Worm (Caenorhabditis elegans) whole organism, early embryonic: Measurements from ENCODE around the gene far-6.

Experiments used
- B0310.2 ChIP-seq: sonication (generic microtip); optimal IDR thresholded peaks from 2 replicates; lab custom pipeline; 2016; ENCODE audit warnings: mild to moderate bottlenecking, missing genetic modification characterization, missing compliant biosample characterization
- F13C5.2 ChIP-seq: sonication (generic microtip); optimal IDR thresholded peaks from 2 replicates; lab custom pipeline; 2017; ENCODE audit warnings: mild to moderate bottlenecking, missing genetic modification characterization, inconsistent platforms, missing compliant biosample characterization
- ama-1 ChIP-seq: fragments of 150-350 bp; optimal IDR thresholded peaks from 2 replicates; lab custom pipeline; 2014
- ceh-13 ChIP-seq: fragments of 200-800 bp; sonication (Bioruptor generic); optimal IDR thresholded peaks from 2 replicates; lab custom pipeline; 2018; ENCODE audit warnings: mild to moderate bottlenecking, missing genetic modification characterization, missing compliant biosample characterization
- ets-7 ChIP-seq: sonication (generic microtip); optimal IDR thresholded peaks from 2 replicates; lab custom pipeline; 2016; ENCODE audit warnings: missing genotype, missing genetic modification characterization, missing compliant biosample characterization
- flt-1 ChIP-seq: fragments of 200-800 bp; sonication (Bioruptor generic); IDR thresholded peaks from 2 replicates; pipeline ENCODE4 v1.3.6; 2022; ENCODE audit warnings: missing genetic modification characterization, missing compliant biosample characterization
- hmg-4 ChIP-seq: fragments of 200-800 bp; sonication (Bioruptor generic); optimal IDR thresholded peaks from 2 replicates; lab custom pipeline; 2018; ENCODE audit warnings: mild to moderate bottlenecking, missing genetic modification characterization, missing compliant biosample characterization
- pes-1 ChIP-seq: fragments of 200-800 bp; sonication (Bioruptor generic); IDR thresholded peaks from 2 replicates; pipeline ENCODE4 v1.3.6; 2022; ENCODE audit warnings: missing genetic modification reagents, missing genetic modification characterization, missing compliant biosample characterization
- scrt-1 ChIP-seq: fragments of 200-800 bp; sonication (Bioruptor generic); IDR thresholded peaks from 2 replicates; pipeline ENCODE4 v1.3.6; 2022; ENCODE audit warnings: missing genetic modification characterization, missing compliant biosample characterization
- sea-1 ChIP-seq: fragments of 200-800 bp; sonication (Bioruptor generic); conservative IDR thresholded peaks from 2 replicates; pipeline ENCODE4 v1.3.6; 2022; ENCODE audit warnings: missing genetic modification characterization, missing compliant biosample characterization
- tbx-11 ChIP-seq: fragments of 200-800 bp; sonication (Bioruptor generic); IDR thresholded peaks from 2 replicates; pipeline ENCODE4 v1.3.6; 2022; ENCODE audit warnings: missing genetic modification characterization, missing compliant biosample characterization
- tbx-37 ChIP-seq: fragments of 200-800 bp; sonication (Bioruptor generic); conservative IDR thresholded peaks from 2 replicates; pipeline ENCODE4 v1.3.6; 2022; ENCODE audit warnings: missing genetic modification reagents, missing genetic modification characterization, missing compliant biosample characterization
- tra-4 ChIP-seq: sonication (generic microtip); optimal IDR thresholded peaks from 2 replicates; lab custom pipeline; 2017; ENCODE audit warnings: missing genetic modification characterization, missing compliant biosample characterization

DNA sequence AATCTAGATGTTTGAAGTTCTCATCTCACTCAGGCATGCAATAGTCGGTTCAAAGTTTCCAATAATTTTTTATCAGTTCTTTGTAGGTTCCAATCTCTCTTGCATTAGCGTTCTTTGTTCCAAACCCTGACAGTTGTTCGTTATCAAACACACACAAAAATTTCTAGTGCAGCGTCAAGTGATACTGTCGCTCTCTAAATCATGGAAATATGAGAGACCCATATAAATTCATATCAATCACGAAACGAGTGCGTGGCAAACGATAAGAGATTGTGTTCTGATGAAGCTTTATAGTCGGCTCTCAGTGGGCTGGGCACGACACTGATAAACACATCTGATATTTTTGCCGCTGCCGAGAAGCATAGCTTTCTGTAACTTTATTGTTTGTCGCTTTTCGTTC is 14.0 kb upstream of the far-6 start:
- TF ChIP-seq scrt-1 (GFP tag; lab: Robert Waterston, UW) (no peak), tra-4 (tag; lab: Kevin White, UChicago) (no peak), ets-7 (tag; lab: Kevin White, UChicago) (no peak), sea-1 (GFP tag; lab: Robert Waterston, UW) (no peak), flt-1 (GFP tag; lab: Robert Waterston, UW) (no peak), tbx-37 (GFP tag; lab: Robert Waterston, UW) (no peak), ama-1 (lab: Kevin White, UChicago) (no peak), F13C5.2 (tag; lab: Kevin White, UChicago) (no peak), ceh-13 (GFP tag; lab: Kevin White, UChicago) (no peak), B0310.2 (tag; lab: Kevin White, UChicago) (no peak), hmg-4 (GFP tag; lab: Kevin White, UChicago) (no peak), tbx-11 (no peak), pes-1 (GFP tag; lab: Robert Waterston, UW) (no peak)
